Worm (Caenorhabditis elegans) whole organism, early embryonic: ENCODE results near the gene T02D1.7.

Source experiments
- B0310.2 ChIP-seq: sonication (generic microtip); optimal IDR thresholded peaks from 2 replicates; lab custom pipeline; 2016; ENCODE audit warnings: mild to moderate bottlenecking, missing genetic modification characterization, missing compliant biosample characterization
- F13C5.2 ChIP-seq: sonication (generic microtip); optimal IDR thresholded peaks from 2 replicates; lab custom pipeline; 2017; ENCODE audit warnings: mild to moderate bottlenecking, missing genetic modification characterization, inconsistent platforms, missing compliant biosample characterization
- aly-1 ChIP-seq: sonication (generic microtip); optimal IDR thresholded peaks from 2 replicates; lab custom pipeline; 2016; ENCODE audit warnings: missing genetic modification characterization, missing compliant biosample characterization
- ama-1 ChIP-seq: fragments of 150-350 bp; optimal IDR thresholded peaks from 2 replicates; lab custom pipeline; 2014
- ceh-13 ChIP-seq: fragments of 200-800 bp; sonication (Bioruptor generic); optimal IDR thresholded peaks from 2 replicates; lab custom pipeline; 2018; ENCODE audit warnings: mild to moderate bottlenecking, missing genetic modification characterization, missing compliant biosample characterization
- ceh-36 ChIP-seq: sonication (generic microtip); optimal IDR thresholded peaks from 2 replicates; lab custom pipeline; 2016; ENCODE audit warnings: missing genetic modification characterization, inconsistent platforms, missing compliant biosample characterization
- ets-7 ChIP-seq: sonication (generic microtip); optimal IDR thresholded peaks from 2 replicates; lab custom pipeline; 2016; ENCODE audit warnings: missing genotype, missing genetic modification characterization, missing compliant biosample characterization
- flt-1 ChIP-seq: fragments of 200-800 bp; sonication (Bioruptor generic); IDR thresholded peaks from 2 replicates; pipeline ENCODE4 v1.3.6; 2022; ENCODE audit warnings: missing genetic modification characterization, missing compliant biosample characterization
- hmbx-1 ChIP-seq: sonication (generic microtip); optimal IDR thresholded peaks from 2 replicates; lab custom pipeline; 2016; ENCODE audit warnings: mild to moderate bottlenecking, missing genetic modification characterization, missing compliant biosample characterization
- hmg-4 ChIP-seq: fragments of 200-800 bp; sonication (Bioruptor generic); optimal IDR thresholded peaks from 2 replicates; lab custom pipeline; 2018; ENCODE audit warnings: mild to moderate bottlenecking, missing genetic modification characterization, missing compliant biosample characterization
- hnd-1 ChIP-seq: sonication (generic microtip); optimal IDR thresholded peaks from 2 replicates; lab custom pipeline; 2016; ENCODE audit warnings: missing genetic modification characterization, missing compliant biosample characterization
- pes-1 ChIP-seq: fragments of 200-800 bp; sonication (Bioruptor generic); IDR thresholded peaks from 2 replicates; pipeline ENCODE4 v1.3.6; 2022; ENCODE audit warnings: missing genetic modification reagents, missing genetic modification characterization, missing compliant biosample characterization
- scrt-1 ChIP-seq: fragments of 200-800 bp; sonication (Bioruptor generic); IDR thresholded peaks from 2 replicates; pipeline ENCODE4 v1.3.6; 2022; ENCODE audit warnings: missing genetic modification characterization, missing compliant biosample characterization
- sea-1 ChIP-seq: fragments of 200-800 bp; sonication (Bioruptor generic); conservative IDR thresholded peaks from 2 replicates; pipeline ENCODE4 v1.3.6; 2022; ENCODE audit warnings: missing genetic modification characterization, missing compliant biosample characterization
- tbx-11 ChIP-seq: fragments of 200-800 bp; sonication (Bioruptor generic); IDR thresholded peaks from 2 replicates; pipeline ENCODE4 v1.3.6; 2022; ENCODE audit warnings: missing genetic modification characterization, missing compliant biosample characterization
- tbx-37 ChIP-seq: fragments of 200-800 bp; sonication (Bioruptor generic); conservative IDR thresholded peaks from 2 replicates; pipeline ENCODE4 v1.3.6; 2022; ENCODE audit warnings: missing genetic modification reagents, missing genetic modification characterization, missing compliant biosample characterization
- tra-4 ChIP-seq: sonication (generic microtip); optimal IDR thresholded peaks from 2 replicates; lab custom pipeline; 2017; ENCODE audit warnings: missing genetic modification characterization, missing compliant biosample characterization

T02D1.7 gene

ce11 chrIV:17426970-17427369 lies 20.0 kb upstream of the T02D1.7 start:
- no peak for TF ChIP-seq ceh-13 (GFP tag; lab: Kevin White, UChicago)
- no peak for TF ChIP-seq sea-1
- no peak for TF ChIP-seq hnd-1 (tag; lab: Kevin White, UChicago)
- no peak for TF ChIP-seq ets-7 (tag; lab: Kevin White, UChicago)
- no peak for TF ChIP-seq flt-1 (GFP tag; lab: Robert Waterston, UW)
- TF ChIP-seq pes-1 (GFP tag; lab: Robert Waterston, UW) = no peak
- TF ChIP-seq F13C5.2 (tag; lab: Kevin White, UChicago) = no peak
- TF ChIP-seq ceh-36 (tag; lab: Kevin White, UChicago) = no peak
- no peak for TF ChIP-seq hmg-4 (GFP tag; lab: Kevin White, UChicago)
- no peak for TF ChIP-seq ama-1 (lab: Kevin White, UChicago)
- no peak for TF ChIP-seq tra-4 (tag; lab: Kevin White, UChicago)
- TF ChIP-seq hmbx-1 (tag; lab: Kevin White, UChicago) = no peak
- no peak for TF ChIP-seq aly-1 (tag; lab: Kevin White, UChicago)

ce11 chrIV:17417723-17418122 lies 10.8 kb upstream of the T02D1.7 start, which contains the start of gene npr-26:
Gene npr-26 (minus strand): TSS chrIV:17417823.
- no peak for TF ChIP-seq ceh-36 (tag; lab: Kevin White, UChicago)

ce11 chrIV:17413343-17413742 lies 6.4 kb upstream of the T02D1.7 start:
- no peak for TF ChIP-seq ama-1 (lab: Kevin White, UChicago)
- no peak for TF ChIP-seq aly-1 (tag; lab: Kevin White, UChicago)
- no peak for TF ChIP-seq pes-1 (GFP tag; lab: Robert Waterston, UW)
- TF ChIP-seq hmg-4 (GFP tag; lab: Kevin White, UChicago) = no peak
- TF ChIP-seq B0310.2 (tag; lab: Kevin White, UChicago) = no peak
- no peak for TF ChIP-seq tra-4 (tag; lab: Kevin White, UChicago)
- TF ChIP-seq scrt-1 (GFP tag; lab: Robert Waterston, UW) = no peak

- TF ChIP-seq F13C5.2 (tag; lab: Kevin White, UChicago) = no peak
These were observed 566 bp upstream of the T02D1.7 start, which contains the start of gene T02D1.9 for ce11 chrIV:17407491-17407890. Gene T02D1.9 (minus strand): TSS chrIV:17407591.

ce11 chrIV:17406119-17406518 lies 806 bp downstream of the T02D1.7 start:
- TF ChIP-seq tbx-37 (GFP tag; lab: Robert Waterston, UW) (no peak), tra-4 (tag; lab: Kevin White, UChicago) (no peak), scrt-1 (GFP tag; lab: Robert Waterston, UW) (no peak), hnd-1 (tag; lab: Kevin White, UChicago) (no peak), ceh-13 (GFP tag; lab: Kevin White, UChicago) (no peak), flt-1 (GFP tag; lab: Robert Waterston, UW) (no peak), B0310.2 (tag; lab: Kevin White, UChicago) (no peak), aly-1 (tag; lab: Kevin White, UChicago) (no peak), hmbx-1 (tag; lab: Kevin White, UChicago) (no peak), sea-1 (no peak), ets-7 (tag; lab: Kevin White, UChicago) (no peak), F13C5.2 (tag; lab: Kevin White, UChicago) (no peak), tbx-11 (GFP tag; lab: Robert Waterston, UW) (no peak), ceh-36 (tag; lab: Kevin White, UChicago) (no peak), hmg-4 (GFP tag; lab: Kevin White, UChicago) (no peak), ama-1 (lab: Kevin White, UChicago) (no peak)

- no peak for TF ChIP-seq ets-7 (tag; lab: Kevin White, UChicago)
- TF ChIP-seq ceh-13 (GFP tag; lab: Kevin White, UChicago) = no peak
- no peak for TF ChIP-seq hmbx-1 (tag; lab: Kevin White, UChicago)
These were observed 1.4 kb downstream of the T02D1.7 start, which contains the start of gene pmp-4 for ce11 chrIV:17405530-17405929. Gene pmp-4 (minus strand): TSS chrIV:17405630.

ce11 chrIV:17399455-17399854 lies 7.5 kb downstream of the T02D1.7 start, which contains the start of gene T02D1.4:
Gene T02D1.4 (plus strand): TSS chrIV:17399755.
- TF ChIP-seq sea-1 = no peak
- TF ChIP-seq scrt-1 (GFP tag; lab: Robert Waterston, UW) = no peak
- TF ChIP-seq aly-1 (tag; lab: Kevin White, UChicago) = no peak
- no peak for TF ChIP-seq ama-1 (lab: Kevin White, UChicago)

- no peak for TF ChIP-seq sea-1
These were observed 11.0 kb downstream of the T02D1.7 start, which contains the start of gene sru-15 for ce11 chrIV:17395910-17396309. Gene sru-15 (plus strand): TSS chrIV:17396210.

ce11 chrIV:17387442-17387967 lies 19.4 kb downstream of the T02D1.7 start, which contains the start of gene T02D1.8:
Gene T02D1.8 (minus strand): TSS chrIV:17387492.
- TF ChIP-seq ceh-13 (GFP tag; lab: Kevin White, UChicago) (no peak), sea-1 (no peak), aly-1 (tag; lab: Kevin White, UChicago) (no peak), ceh-36 (tag; lab: Kevin White, UChicago) (no peak), B0310.2 (tag; lab: Kevin White, UChicago) (no peak), tbx-11 (GFP tag; lab: Robert Waterston, UW) (no peak)
